Worm (Caenorhabditis elegans): Measurements from ENCODE around the gene F09E5.16.
"Not testable (repeated sequence)": the region's sequence is repeated elsewhere in the genome, so short reads cannot be mapped to it uniquely, and the experiment has no call there.

F09E5.16 gene

DNA sequence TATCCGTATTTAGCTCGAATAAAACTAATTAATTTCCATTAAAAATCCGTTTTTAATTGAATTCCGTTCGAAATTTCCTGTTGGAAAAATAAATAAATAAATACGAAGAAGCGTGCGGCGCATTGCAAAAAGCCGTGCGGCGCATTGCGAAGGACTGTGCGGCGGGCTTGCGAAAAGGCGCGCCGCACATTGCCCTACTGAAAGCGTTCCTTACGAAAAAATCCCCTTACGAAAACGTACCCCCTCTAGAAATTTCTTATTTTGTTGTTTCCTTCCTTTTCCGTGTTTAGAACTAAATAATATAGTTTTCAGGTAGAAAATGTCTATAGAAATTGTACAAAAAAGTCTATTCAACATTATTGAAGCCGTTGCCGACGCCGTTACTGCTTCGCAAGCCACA is 15.2 kb downstream of the F09E5.16 start, which contains the start of gene F09E5.8:
Gene F09E5.8 (plus strand): TSS at position 313 of the 400 bp plus-strand sequence.
- TF ChIP-seq nfyb-1 (GFP tag; IDR thresholded peaks at IDR 0.05) = peak; percentile 72; the same call in 1 of the 2 replicates
- TF ChIP-seq C06A6.2 (GFP tag; conservative IDR thresholded peaks at IDR 0.05) = peak; percentile 97
- TF ChIP-seq dox-1 (GFP tag; IDR thresholded peaks at IDR 0.05) = peak; percentile 93
- TF ChIP-seq lin-26 (GFP tag; IDR thresholded peaks at IDR 0.05) = 0 out of 2 replicates have a peak, but pooled peaks have one; percentile 35
- TF ChIP-seq madf-6 (GFP tag; IDR thresholded peaks at IDR 0.05) = peak; percentile 30; the same call in 1 of the 2 replicates
- peak; percentile 19; the same call in 1 of the 2 replicates for TF ChIP-seq F33H1.4 (GFP tag; IDR thresholded peaks at IDR 0.05)
- TF ChIP-seq C17E4.6 (GFP tag; IDR thresholded peaks at IDR 0.05) = peak; percentile 62; the same call in 1 of the 2 replicates
- peak; percentile 60 for TF ChIP-seq D2030.7 (GFP tag; IDR thresholded peaks at IDR 0.05)
- peak; percentile 12; the same call in 1 of the 2 replicates for TF ChIP-seq K11D2.4 (GFP tag; IDR thresholded peaks at IDR 0.05)
- TF ChIP-seq hmg-1.2 (GFP tag; IDR thresholded peaks at IDR 0.05) = peak; percentile 44; the same call in 1 of the 2 replicates
- TF ChIP-seq cebp-1 (GFP tag; IDR thresholded peaks at IDR 0.05) = peak; percentile 24; the same call in 1 of the 2 replicates
- not testable (repeated sequence) for TF ChIP-seq cebp-1 (tag; optimal IDR thresholded peaks at IDR 0.05)
- TF ChIP-seq pbrm-1 (GFP tag; IDR thresholded peaks at IDR 0.05) = peak; percentile 68; the same call in 1 of the 2 replicates
- TF ChIP-seq ekl-4 (GFP tag; IDR thresholded peaks at IDR 0.05) = peak; percentile 52; the same call in 1 of the 2 replicates
- peak; percentile 83 for TF ChIP-seq mcd-1 (GFP tag; IDR thresholded peaks at IDR 0.05)
- peak; percentile 83 for TF ChIP-seq ceh-100 (GFP tag; IDR thresholded peaks at IDR 0.05)
- peak; percentile 42 for TF ChIP-seq egrh-3 (GFP tag; IDR thresholded peaks at IDR 0.05)
- 0 out of 2 replicates have a peak, but pooled peaks have one; percentile 41 for TF ChIP-seq Y53G8AR.9 (GFP tag; conservative IDR thresholded peaks at IDR 0.05)

DNA sequence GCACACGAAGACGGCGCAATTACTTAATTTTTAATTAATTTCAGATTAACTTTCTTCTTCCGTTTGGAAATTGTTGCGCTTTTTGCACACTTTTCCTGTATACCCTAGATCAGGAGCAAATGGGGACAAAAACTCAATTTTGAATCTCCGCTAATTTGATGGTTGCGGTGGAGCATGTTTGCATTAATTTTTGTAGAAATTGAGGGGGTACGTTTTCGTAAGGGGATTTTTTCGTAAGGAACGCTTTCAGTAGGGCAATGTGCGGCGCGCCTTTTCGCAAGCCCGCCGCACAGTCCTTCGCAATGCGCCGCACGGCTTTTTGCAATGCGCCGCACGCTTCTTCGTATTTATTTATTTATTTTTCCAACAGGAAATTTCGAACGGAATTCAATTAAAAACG is 19.2 kb downstream of the F09E5.16 start:
- TF ChIP-seq F33H1.4 (GFP tag; IDR thresholded peaks at IDR 0.05) = peak; percentile 70
- TF ChIP-seq Y95B8A.8 (GFP tag; IDR thresholded peaks at IDR 0.05) = peak; percentile 91
- peak; percentile 61; the same call in 1 of the 2 replicates for TF ChIP-seq aptf-2 (GFP tag; conservative IDR thresholded peaks at IDR 0.05)
- TF ChIP-seq madf-3 (GFP tag; IDR thresholded peaks at IDR 0.05) = 0 out of 2 replicates have a peak, but pooled peaks have one; percentile 70
- TF ChIP-seq cebp-1 (GFP tag; IDR thresholded peaks at IDR 0.05) = peak; percentile 83
- TF ChIP-seq cebp-1 (tag; optimal IDR thresholded peaks at IDR 0.05) = peak; percentile 46
- peak; percentile 11 for TF ChIP-seq ztf-18 (tag; optimal IDR thresholded peaks at IDR 0.05)
- peak; percentile 82 for TF ChIP-seq madf-6 (GFP tag; IDR thresholded peaks at IDR 0.05)
- peak; percentile 72 for TF ChIP-seq attf-5 (GFP tag; optimal IDR thresholded peaks at IDR 0.05)
- TF ChIP-seq let-526 (GFP tag; IDR thresholded peaks at IDR 0.05) = peak; percentile 89
- peak; percentile 58 for TF ChIP-seq madf-8 (GFP tag; conservative IDR thresholded peaks at IDR 0.05)
- peak; percentile 74 for TF ChIP-seq egl-44 (GFP tag; IDR thresholded peaks at IDR 0.05)
- TF ChIP-seq lin-35 (GFP tag; optimal IDR thresholded peaks at IDR 0.05) = peak in 1 of 3 experiments; percentile 73
- peak; percentile 75; the same call in 1 of the 2 replicates for TF ChIP-seq ztf-25 (GFP tag; IDR thresholded peaks at IDR 0.05)
- peak; percentile 66 for TF ChIP-seq hmg-20 (GFP tag; IDR thresholded peaks at IDR 0.05)
- peak; percentile 53 for TF ChIP-seq efl-1 (GFP tag; optimal IDR thresholded peaks at IDR 0.05)
- not testable (repeated sequence) for TF ChIP-seq snpc-4 (GFP tag; optimal IDR thresholded peaks at IDR 0.05)
- peak in 1 of 4 experiments; percentile 36 for TF ChIP-seq snpc-4 (tag; optimal IDR thresholded peaks at IDR 0.05)
- TF ChIP-seq Y53G8AR.9 (GFP tag; conservative IDR thresholded peaks at IDR 0.05) = peak; percentile 77; the same call in 1 of the 2 replicates
- TF ChIP-seq dox-1 (GFP tag; IDR thresholded peaks at IDR 0.05) = peak; percentile 98
- peak; percentile 99 for TF ChIP-seq mcd-1 (GFP tag; IDR thresholded peaks at IDR 0.05)
- TF ChIP-seq hmg-1.2 (GFP tag; IDR thresholded peaks at IDR 0.05) = peak; percentile 74
- TF ChIP-seq egl-18 (GFP tag; IDR thresholded peaks at IDR 0.05) = 0 out of 2 replicates have a peak, but pooled peaks have one; percentile 25
- TF ChIP-seq D2030.7 (GFP tag; IDR thresholded peaks at IDR 0.05) = peak; percentile 90
- TF ChIP-seq aptf-3 (GFP tag; IDR thresholded peaks at IDR 0.05) = 0 out of 2 replicates have a peak, but pooled peaks have one; percentile 14
- TF ChIP-seq lin-26 (GFP tag; IDR thresholded peaks at IDR 0.05) = peak; percentile 78
- TF ChIP-seq ekl-4 (GFP tag; IDR thresholded peaks at IDR 0.05) = peak; percentile 95
- TF ChIP-seq Y67H2A.10 (GFP tag; conservative IDR thresholded peaks at IDR 0.05) = peak; percentile 63; the same call in 1 of the 2 replicates
- peak; percentile 89 for TF ChIP-seq lin-54 (GFP tag; optimal IDR thresholded peaks at IDR 0.05)
- peak; percentile 67; the same call in 1 of the 2 replicates for TF ChIP-seq bed-2 (GFP tag; IDR thresholded peaks at IDR 0.05)
- TF ChIP-seq rcor-1 (GFP tag; IDR thresholded peaks at IDR 0.05) = peak; percentile 88
- peak; percentile 57; the same call in 1 of the 2 replicates for TF ChIP-seq attf-6 (GFP tag; IDR thresholded peaks at IDR 0.05)
- TF ChIP-seq lin-40 (tag; optimal IDR thresholded peaks at IDR 0.05) = peak; percentile 37
- peak; percentile 74; the same call in 1 of the 2 replicates for TF ChIP-seq Y79H2A.3 (GFP tag; conservative IDR thresholded peaks at IDR 0.05)
- TF ChIP-seq lsl-1 (GFP tag; optimal IDR thresholded peaks at IDR 0.05) = peak; percentile 63
- peak; percentile 69; the same call in 1 of the 2 replicates for TF ChIP-seq hsf-1 (GFP tag; IDR thresholded peaks at IDR 0.05)
